Worm (Caenorhabditis elegans): ENCODE results near the gene F46G11.2.
A peak's percentile ranks its signal among the peaks of the same experiment; 100 is the strongest.

Gene F46G11.2

DNA sequence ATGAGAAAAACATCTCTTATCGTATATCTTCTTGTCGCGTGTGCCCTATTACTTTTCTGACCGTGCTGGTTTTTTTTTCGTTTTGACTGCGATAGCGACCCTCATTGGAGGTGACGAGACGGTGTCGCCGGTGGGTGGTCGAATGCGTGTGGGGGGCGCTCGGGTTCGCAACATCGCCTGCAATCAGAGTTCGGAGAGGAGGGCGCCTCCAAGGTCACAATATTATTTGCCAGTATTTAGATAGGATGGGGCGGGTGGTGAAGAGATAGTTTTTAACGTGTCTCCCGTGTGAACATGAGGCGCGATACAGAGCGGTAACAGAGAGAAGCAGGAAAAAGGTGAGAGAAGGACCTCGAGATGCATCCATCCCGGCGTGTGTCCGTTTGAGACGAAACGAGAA, 32.9 kb downstream of the F46G11.2 start:
- TF ChIP-seq eor-1 (tag; optimal IDR thresholded peaks at IDR 0.05) (no peak), egl-5 (tag; optimal IDR thresholded peaks at IDR 0.05) (no peak), ceh-16 (tag; optimal IDR thresholded peaks at IDR 0.05) (no peak), egl-27 (tag; optimal IDR thresholded peaks at IDR 0.05) (no peak), nhr-43 (tag; optimal IDR thresholded peaks at IDR 0.05; ENCODE audit: poor library complexity, severe bottlenecking) (peak; percentile 30), elt-3 (tag; optimal IDR thresholded peaks at IDR 0.05) (no peak), aly-2 (tag; optimal IDR thresholded peaks at IDR 0.05) (no peak), nhr-25 (tag; optimal IDR thresholded peaks at IDR 0.05) (peak; percentile 75), nhr-28 (tag; optimal IDR thresholded peaks at IDR 0.05) (no peak), fkh-10 (GFP tag; optimal IDR thresholded peaks at IDR 0.05) (no peak), mml-1 (tag; optimal IDR thresholded peaks at IDR 0.05) (no peak), lsy-12 (tag; optimal IDR thresholded peaks at IDR 0.05) (peak; percentile 30)

ce11 chrX:5821842-5822241, 33.9 kb downstream of the F46G11.2 start, which contains the start of gene hbl-1:
Gene hbl-1 (plus strand): TSS chrX:5822142.
- TF ChIP-seq pha-4 (tag; optimal IDR thresholded peaks at IDR 0.05) (no peak), ceh-16 (tag; optimal IDR thresholded peaks at IDR 0.05) (no peak), snpc-4 (tag; optimal IDR thresholded peaks at IDR 0.05) (no peak), unc-62 (GFP tag; optimal IDR thresholded peaks at IDR 0.05) (no peak)

DNA sequence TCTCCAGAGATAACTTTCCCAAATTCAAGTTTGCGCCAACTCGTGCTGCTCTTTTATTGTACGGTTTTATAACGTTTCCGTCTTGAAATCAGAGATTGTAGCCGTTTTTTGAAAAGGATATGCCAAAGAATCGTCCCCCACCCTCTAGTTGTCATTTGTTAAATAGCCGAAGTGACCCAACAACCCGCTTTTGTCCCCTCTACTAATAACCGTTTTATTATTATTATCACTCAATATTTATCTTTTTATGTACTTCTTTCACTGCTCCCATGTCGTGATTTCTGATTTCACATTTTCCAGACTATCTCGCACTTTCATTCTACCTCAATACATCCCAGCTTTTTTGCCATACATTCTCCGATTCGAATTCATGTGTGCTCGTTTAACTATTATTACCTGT, 39.0 kb downstream of the F46G11.2 start:
- TF ChIP-seq nhr-43 (tag; optimal IDR thresholded peaks at IDR 0.05; ENCODE audit: poor library complexity, severe bottlenecking) (no peak), fkh-10 (GFP tag; optimal IDR thresholded peaks at IDR 0.05) (no peak), unc-62 (GFP tag; optimal IDR thresholded peaks at IDR 0.05) (no peak), nhr-237 (tag; optimal IDR thresholded peaks at IDR 0.05) (no peak), lsy-12 (tag; optimal IDR thresholded peaks at IDR 0.05) (no peak), elt-1 (tag; optimal IDR thresholded peaks at IDR 0.05) (no peak)

ce11 chrX:5828085-5828484, 40.1 kb downstream of the F46G11.2 start:
- no peak for TF ChIP-seq zag-1 (tag; optimal IDR thresholded peaks at IDR 0.05)
- TF ChIP-seq snpc-4 (tag; optimal IDR thresholded peaks at IDR 0.05) = no peak
- TF ChIP-seq nhr-23 (tag; optimal IDR thresholded peaks at IDR 0.05) = peak; percentile 79
- TF ChIP-seq ceh-16 (tag; optimal IDR thresholded peaks at IDR 0.05) = no peak
- no peak for TF ChIP-seq nhr-67 (tag; optimal IDR thresholded peaks at IDR 0.05)
- no peak for TF ChIP-seq nhr-28 (tag; optimal IDR thresholded peaks at IDR 0.05)
- TF ChIP-seq unc-62 (GFP tag; optimal IDR thresholded peaks at IDR 0.05) = peak; percentile 82
- no peak for TF ChIP-seq fkh-2 (tag; optimal IDR thresholded peaks at IDR 0.05)
- no peak for TF ChIP-seq ztf-11 (tag; optimal IDR thresholded peaks at IDR 0.05)
- TF ChIP-seq pqm-1 (tag; optimal IDR thresholded peaks at IDR 0.05) = no peak
- no peak for TF ChIP-seq mdl-1 (tag; optimal IDR thresholded peaks at IDR 0.05)
- no peak for TF ChIP-seq R02D3.7 (tag; optimal IDR thresholded peaks at IDR 0.05)
- TF ChIP-seq mml-1 (tag; optimal IDR thresholded peaks at IDR 0.05) = no peak
- no peak for TF ChIP-seq sea-2 (GFP tag; optimal IDR thresholded peaks at IDR 0.05)
- no peak for TF ChIP-seq nhr-237 (tag; optimal IDR thresholded peaks at IDR 0.05)
- no peak for TF ChIP-seq lsy-12 (tag; optimal IDR thresholded peaks at IDR 0.05)
- no peak for TF ChIP-seq ama-1 (optimal IDR thresholded peaks at IDR 0.05)
- peak in 1 of 3 experiments; percentile 3 for TF ChIP-seq elt-3 (tag; optimal IDR thresholded peaks at IDR 0.05)
- no peak for TF ChIP-seq jun-1 (tag; optimal IDR thresholded peaks at IDR 0.05)
- TF ChIP-seq egl-5 (tag; optimal IDR thresholded peaks at IDR 0.05) = no peak
- TF ChIP-seq nhr-11 (tag; optimal IDR thresholded peaks at IDR 0.05) = no peak
- no peak for TF ChIP-seq lin-39 (tag; optimal IDR thresholded peaks at IDR 0.05)
- TF ChIP-seq nhr-77 (tag; optimal IDR thresholded peaks at IDR 0.05) = no peak
- peak; percentile 17 for TF ChIP-seq nfya-1 (tag; optimal IDR thresholded peaks at IDR 0.05; ENCODE audit: insufficient read depth)
- no peak for TF ChIP-seq ZK546.5 (tag; optimal IDR thresholded peaks at IDR 0.05)
- no peak for TF ChIP-seq daf-12 (tag; optimal IDR thresholded peaks at IDR 0.05)
- TF ChIP-seq ceh-82 (tag; optimal IDR thresholded peaks at IDR 0.05) = no peak
- TF ChIP-seq lin-15B (tag; optimal IDR thresholded peaks at IDR 0.05) = no peak
- no peak for TF ChIP-seq eor-1 (tag; optimal IDR thresholded peaks at IDR 0.05)
- TF ChIP-seq elt-1 (tag; optimal IDR thresholded peaks at IDR 0.05) = peak; percentile 36
- no peak for TF ChIP-seq egl-27 (tag; optimal IDR thresholded peaks at IDR 0.05)
- peak; percentile 95 for TF ChIP-seq nhr-25 (tag; optimal IDR thresholded peaks at IDR 0.05)
- TF ChIP-seq unc-39 (tag; optimal IDR thresholded peaks at IDR 0.05) = no peak
- TF ChIP-seq nhr-43 (tag; optimal IDR thresholded peaks at IDR 0.05; ENCODE audit: poor library complexity, severe bottlenecking) = peak; percentile 57
- TF ChIP-seq ztf-4 (tag; optimal IDR thresholded peaks at IDR 0.05) = no peak

All from whole organism, L3 larva.